In the genomic region with DNA sequence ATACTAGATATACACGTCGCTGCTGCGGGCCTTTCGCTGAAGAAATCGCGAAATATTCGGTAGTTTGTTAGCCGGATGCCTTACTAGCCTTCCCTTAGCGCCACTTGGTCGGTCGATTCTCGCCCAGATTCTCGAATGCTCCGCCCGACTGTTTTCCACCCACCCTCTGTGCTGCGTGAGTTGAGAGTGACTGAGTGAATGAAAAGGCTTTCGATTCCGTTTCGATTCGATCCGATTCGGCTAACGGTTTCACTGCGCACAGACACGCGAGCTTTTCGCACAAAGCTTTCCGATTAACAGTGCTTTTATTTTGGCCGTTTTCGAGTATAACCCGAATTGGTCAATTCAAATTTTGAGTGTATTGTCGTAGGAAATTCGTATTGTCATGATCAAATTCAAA, we compare ENCODE assay signal across 1 fruit fly cellular context.
TF ChIP-seq lines count a peak whose summit lies in the region.

A gene (minus strand): TSS at position 347 of the 400 bp plus-strand sequence.

TF ChIP-seq in whole organism, embryonic, 481 proteins besides CTCF, POLR2A, EP300 and RAD21 (continued from another document):
- peak; percentile 37; the same call in 1 of the 2 replicates for TF ChIP-seq bbx (GFP tag; IDR thresholded peaks at IDR 0.05; lab: Robert Waterston, UW; ENCODE audit: partially characterized antibody)
- TF ChIP-seq Trl (optimal IDR thresholded peaks at IDR 0.05; lab: Kevin White, UChicago) = peak in 1 of 2 experiments; percentile 23
- TF ChIP-seq Trl (GFP tag; optimal IDR thresholded peaks at IDR 0.05; lab: Kevin White, UChicago) = no peak
- no peak for TF ChIP-seq stc (GFP tag; IDR thresholded peaks at IDR 0.05; lab: Robert Waterston, UW)
- TF ChIP-seq org-1 (GFP tag; optimal IDR thresholded peaks at IDR 0.05; lab: Kevin White, UChicago) = no peak
- TF ChIP-seq Tbp (GFP tag; optimal IDR thresholded peaks at IDR 0.05; lab: Kevin White, UChicago) = no peak
- no peak for TF ChIP-seq Antp (GFP tag; optimal IDR thresholded peaks at IDR 0.05; lab: Kevin White, UChicago)
- TF ChIP-seq CG1602 (GFP tag; optimal IDR thresholded peaks at IDR 0.05; lab: Kevin White, UChicago) = no peak
- peak; percentile 41 for TF ChIP-seq CG6765 (GFP tag; optimal IDR thresholded peaks at IDR 0.05; lab: Kevin White, UChicago)
- no peak for TF ChIP-seq CG11398 (GFP tag; optimal IDR thresholded peaks at IDR 0.05; lab: Kevin White, UChicago)
- TF ChIP-seq CG7271 (tag; optimal IDR thresholded peaks at IDR 0.05; lab: Kevin White, UChicago) = no peak
- TF ChIP-seq CG12659 (GFP tag; optimal IDR thresholded peaks at IDR 0.05; lab: Kevin White, UChicago) = peak; percentile 9
- peak; percentile 23 for TF ChIP-seq pzg (GFP tag; optimal IDR thresholded peaks at IDR 0.05; lab: Kevin White, UChicago)
- TF ChIP-seq vnd (GFP tag; IDR thresholded peaks at IDR 0.05; lab: Robert Waterston, UW; ENCODE audit: partially characterized antibody) = no peak
- TF ChIP-seq Awh (GFP tag; IDR thresholded peaks at IDR 0.05; lab: Robert Waterston, UW) = 0 out of 2 replicates have a peak, but pooled peaks have one; percentile 8
- no peak for TF ChIP-seq Gug (GFP tag; IDR thresholded peaks at IDR 0.05; lab: Robert Waterston, UW)
- no peak for TF ChIP-seq cas (GFP tag; IDR thresholded peaks at IDR 0.05; lab: Robert Waterston, UW)
- TF ChIP-seq CG1603 (tag; optimal IDR thresholded peaks at IDR 0.05; lab: Kevin White, UChicago) = no peak
- no peak for TF ChIP-seq gce (GFP tag; IDR thresholded peaks at IDR 0.05; lab: Robert Waterston, UW)
- TF ChIP-seq insv (GFP tag; optimal IDR thresholded peaks at IDR 0.05; lab: Kevin White, UChicago) = no peak
- TF ChIP-seq pnt (GFP tag; optimal IDR thresholded peaks at IDR 0.05; lab: Kevin White, UChicago) = no peak
- TF ChIP-seq Kr (GFP tag; optimal IDR thresholded peaks at IDR 0.05; lab: Kevin White, UChicago) = no peak
- no peak for TF ChIP-seq TFAM (GFP tag; optimal IDR thresholded peaks at IDR 0.05; lab: Kevin White, UChicago)
- TF ChIP-seq Hmr (GFP tag; optimal IDR thresholded peaks at IDR 0.05; lab: Kevin White, UChicago) = no peak
- TF ChIP-seq emc (GFP tag; optimal IDR thresholded peaks at IDR 0.05; lab: Kevin White, UChicago) = no peak
- TF ChIP-seq sr (GFP tag; IDR thresholded peaks at IDR 0.05; lab: Robert Waterston, UW) = no peak
- TF ChIP-seq zfh1 (GFP tag; IDR thresholded peaks at IDR 0.05; lab: Robert Waterston, UW) = no peak
- peak; percentile 37 for TF ChIP-seq Dref (GFP tag; IDR thresholded peaks at IDR 0.05; lab: Robert Waterston, UW)
- TF ChIP-seq tna (GFP tag; IDR thresholded peaks at IDR 0.05; lab: Robert Waterston, UW; ENCODE audit: partially characterized antibody) = no peak
- TF ChIP-seq Xbp1 (GFP tag; optimal IDR thresholded peaks at IDR 0.05; lab: Kevin White, UChicago) = no peak
- no peak for TF ChIP-seq CG9437 (GFP tag; optimal IDR thresholded peaks at IDR 0.05; lab: Kevin White, UChicago)
- peak; percentile 37; the same call in 1 of the 2 replicates for TF ChIP-seq Rfx (GFP tag; IDR thresholded peaks at IDR 0.05; lab: Robert Waterston, UW)
- no peak for TF ChIP-seq CG15601 (tag; optimal IDR thresholded peaks at IDR 0.05; lab: Kevin White, UChicago)
- TF ChIP-seq chinmo (GFP tag; IDR thresholded peaks at IDR 0.05; lab: Robert Waterston, UW; ENCODE audit: partially characterized antibody) = 0 out of 4 replicates have a peak, but pooled peaks have one; percentile 39
- no peak for TF ChIP-seq esg (GFP tag; conservative IDR thresholded peaks at IDR 0.05; lab: Robert Waterston, UW)
- no peak for TF ChIP-seq CG7786 (GFP tag; optimal IDR thresholded peaks at IDR 0.05; lab: Kevin White, UChicago)
- TF ChIP-seq CG17912 (GFP tag; optimal IDR thresholded peaks at IDR 0.05; lab: Kevin White, UChicago) = no peak
- TF ChIP-seq ERR (GFP tag; optimal IDR thresholded peaks at IDR 0.05; lab: Kevin White, UChicago) = no peak
- no peak for TF ChIP-seq ab (GFP tag; optimal IDR thresholded peaks at IDR 0.05; lab: Kevin White, UChicago)
- TF ChIP-seq Fer1 (GFP tag; optimal IDR thresholded peaks at IDR 0.05; lab: Kevin White, UChicago) = peak; percentile 28
- no peak for TF ChIP-seq E2f2 (GFP tag; IDR thresholded peaks at IDR 0.05; lab: Robert Waterston, UW)
- no peak for TF ChIP-seq pan (optimal IDR thresholded peaks at IDR 0.05; lab: Kevin White, UChicago)
- no peak for TF ChIP-seq pan (GFP tag; optimal IDR thresholded peaks at IDR 0.05 in 1 of 2, IDR thresholded peaks at IDR 0.05 in 1 of 2)
- TF ChIP-seq bowl (GFP tag; IDR thresholded peaks at IDR 0.05; lab: Robert Waterston, UW) = no peak
- TF ChIP-seq CG34376 (GFP tag; optimal IDR thresholded peaks at IDR 0.05; lab: Kevin White, UChicago) = peak; percentile 31
- no peak for TF ChIP-seq h (optimal IDR thresholded peaks at IDR 0.05; lab: Kevin White, UChicago)
- no peak for TF ChIP-seq kni (GFP tag; optimal IDR thresholded peaks at IDR 0.05; lab: Kevin White, UChicago)
- TF ChIP-seq CG10147 (GFP tag; optimal IDR thresholded peaks at IDR 0.05; lab: Kevin White, UChicago) = no peak
- TF ChIP-seq pum (GFP tag; optimal IDR thresholded peaks at IDR 0.05; lab: Kevin White, UChicago) = no peak
- no peak for TF ChIP-seq lbe (GFP tag; optimal IDR thresholded peaks at IDR 0.05; lab: Kevin White, UChicago)
- no peak for TF ChIP-seq Max (GFP tag; optimal IDR thresholded peaks at IDR 0.05; lab: Kevin White, UChicago)
- no peak for TF ChIP-seq CG3726 (GFP tag; IDR thresholded peaks at IDR 0.05; lab: Robert Waterston, UW)
- TF ChIP-seq Mad (GFP tag; optimal IDR thresholded peaks at IDR 0.05; lab: Kevin White, UChicago) = no peak
- TF ChIP-seq amos (GFP tag; IDR thresholded peaks at IDR 0.05; lab: Robert Waterston, UW; ENCODE audit: partially characterized antibody) = peak; percentile 48; the same call in 1 of the 2 replicates
- no peak for TF ChIP-seq sisA (GFP tag; IDR thresholded peaks at IDR 0.05; lab: Robert Waterston, UW)
- TF ChIP-seq CG12299 (tag; optimal IDR thresholded peaks at IDR 0.05; lab: Kevin White, UChicago) = no peak
- TF ChIP-seq Dp (GFP tag; optimal IDR thresholded peaks at IDR 0.05; lab: Kevin White, UChicago) = no peak
- TF ChIP-seq az2 (GFP tag; optimal IDR thresholded peaks at IDR 0.05; lab: Kevin White, UChicago) = no peak
- TF ChIP-seq lab (GFP tag; optimal IDR thresholded peaks at IDR 0.05; lab: Kevin White, UChicago) = no peak
- no peak for TF ChIP-seq oc (tag; optimal IDR thresholded peaks at IDR 0.05; lab: Kevin White, UChicago)
- no peak for TF ChIP-seq Mes4 (GFP tag; optimal IDR thresholded peaks at IDR 0.05; lab: Kevin White, UChicago)
- no peak for TF ChIP-seq ken (GFP tag; IDR thresholded peaks at IDR 0.05; lab: Robert Waterston, UW)
- no peak for TF ChIP-seq CG12391 (tag; optimal IDR thresholded peaks at IDR 0.05; lab: Kevin White, UChicago)
- no peak for TF ChIP-seq Hr78 (GFP tag; optimal IDR thresholded peaks at IDR 0.05; lab: Kevin White, UChicago)
- no peak for TF ChIP-seq CG13123 (GFP tag; optimal IDR thresholded peaks at IDR 0.05; lab: Kevin White, UChicago)
- TF ChIP-seq CG31388 (GFP tag; optimal IDR thresholded peaks at IDR 0.05; lab: Kevin White, UChicago) = no peak
- peak; percentile 33; the same call in 1 of the 2 replicates for TF ChIP-seq sob (GFP tag; IDR thresholded peaks at IDR 0.05; lab: Robert Waterston, UW)
- TF ChIP-seq slbo (GFP tag; IDR thresholded peaks at IDR 0.05; lab: Robert Waterston, UW) = no peak
- TF ChIP-seq gro (GFP tag; optimal IDR thresholded peaks at IDR 0.05; lab: Kevin White, UChicago) = no peak
- no peak for TF ChIP-seq CG18764 (GFP tag; optimal IDR thresholded peaks at IDR 0.05; lab: Kevin White, UChicago)
- no peak for TF ChIP-seq Scr (GFP tag; IDR thresholded peaks at IDR 0.05; lab: Robert Waterston, UW; ENCODE audit: partially characterized antibody)
- no peak for TF ChIP-seq ci (GFP tag; IDR thresholded peaks at IDR 0.05; lab: Robert Waterston, UW)
- no peak for TF ChIP-seq sens (GFP tag; lab: Kevin White, UChicago)
- no peak for TF ChIP-seq yki (optimal IDR thresholded peaks at IDR 0.05; lab: Kevin White, UChicago)
- no peak for TF ChIP-seq CoRest (tag; optimal IDR thresholded peaks at IDR 0.05; lab: Kevin White, UChicago)
- no peak for TF ChIP-seq H15 (GFP tag; IDR thresholded peaks at IDR 0.05; lab: Robert Waterston, UW)
- TF ChIP-seq CG8359 (GFP tag; optimal IDR thresholded peaks at IDR 0.05; lab: Kevin White, UChicago; ENCODE audit: borderline replicate concordance) = no peak
- no peak for TF ChIP-seq CG16815 (GFP tag; optimal IDR thresholded peaks at IDR 0.05; lab: Kevin White, UChicago)
- TF ChIP-seq mam (GFP tag; optimal IDR thresholded peaks at IDR 0.05; lab: Kevin White, UChicago) = no peak
- no peak for TF ChIP-seq CG18619 (GFP tag; optimal IDR thresholded peaks at IDR 0.05; lab: Kevin White, UChicago)
- TF ChIP-seq Jarid2 (GFP tag; optimal IDR thresholded peaks at IDR 0.05; lab: Kevin White, UChicago) = peak; percentile 78
- TF ChIP-seq sima (GFP tag; optimal IDR thresholded peaks at IDR 0.05; lab: Kevin White, UChicago) = no peak
- TF ChIP-seq Bdp1 (GFP tag; optimal IDR thresholded peaks at IDR 0.05; lab: Kevin White, UChicago) = no peak
- TF ChIP-seq ftz-f1 (GFP tag; optimal IDR thresholded peaks at IDR 0.05; lab: Kevin White, UChicago) = peak; percentile 7
- TF ChIP-seq dysf (GFP tag; IDR thresholded peaks at IDR 0.05; lab: Robert Waterston, UW) = no peak
- TF ChIP-seq CG9797 (GFP tag; optimal IDR thresholded peaks at IDR 0.05; lab: Kevin White, UChicago) = no peak
- TF ChIP-seq gsb-n (tag; optimal IDR thresholded peaks at IDR 0.05; lab: Kevin White, UChicago) = no peak
- TF ChIP-seq Lhr (GFP tag; optimal IDR thresholded peaks at IDR 0.05; lab: Kevin White, UChicago) = no peak
- TF ChIP-seq bcd (GFP tag; optimal IDR thresholded peaks at IDR 0.05; lab: Kevin White, UChicago) = no peak
- no peak for TF ChIP-seq CG10366 (GFP tag; IDR thresholded peaks at IDR 0.05; lab: Robert Waterston, UW)
- no peak for TF ChIP-seq CG4424 (GFP tag; optimal IDR thresholded peaks at IDR 0.05; lab: Kevin White, UChicago)
- no peak for TF ChIP-seq br (optimal IDR thresholded peaks at IDR 0.05; lab: Kevin White, UChicago)
- peak; percentile 59; the same call in 1 of the 2 replicates for TF ChIP-seq Bgb (GFP tag; IDR thresholded peaks at IDR 0.05; lab: Robert Waterston, UW; ENCODE audit: partially characterized antibody)
- TF ChIP-seq CG6791 (GFP tag; IDR thresholded peaks at IDR 0.05; lab: Robert Waterston, UW; ENCODE audit: partially characterized antibody) = no peak
- no peak for TF ChIP-seq ap (GFP tag; IDR thresholded peaks at IDR 0.05; lab: Robert Waterston, UW)
- TF ChIP-seq CG9817 (tag; optimal IDR thresholded peaks at IDR 0.05; lab: Kevin White, UChicago) = no peak
- TF ChIP-seq CG14014 (GFP tag; IDR thresholded peaks at IDR 0.05; lab: Robert Waterston, UW) = 0 out of 2 replicates have a peak, but pooled peaks have one; percentile 8
- peak; percentile 6 for TF ChIP-seq CG3281 (GFP tag; optimal IDR thresholded peaks at IDR 0.05; lab: Kevin White, UChicago)
- no peak for TF ChIP-seq Side (GFP tag; optimal IDR thresholded peaks at IDR 0.05; lab: Kevin White, UChicago)
- no peak for TF ChIP-seq CG17568 (GFP tag; optimal IDR thresholded peaks at IDR 0.05; lab: Kevin White, UChicago)
- TF ChIP-seq ato (GFP tag; IDR thresholded peaks at IDR 0.05; lab: Robert Waterston, UW; ENCODE audit: partially characterized antibody) = no peak
- TF ChIP-seq CG5953 (GFP tag; IDR thresholded peaks at IDR 0.05; lab: Robert Waterston, UW) = no peak
- TF ChIP-seq CG4328 (GFP tag; optimal IDR thresholded peaks at IDR 0.05; lab: Kevin White, UChicago) = no peak
- no peak; the same call in 2 of the 3 replicates for TF ChIP-seq z (GFP tag; IDR thresholded peaks at IDR 0.05; lab: Robert Waterston, UW)
- TF ChIP-seq mirr (GFP tag; optimal IDR thresholded peaks at IDR 0.05; lab: Kevin White, UChicago) = peak; percentile 26
- TF ChIP-seq tx (GFP tag; optimal IDR thresholded peaks at IDR 0.05; lab: Kevin White, UChicago) = no peak
- TF ChIP-seq Oli (tag; optimal IDR thresholded peaks at IDR 0.05; lab: Kevin White, UChicago) = no peak
- no peak for TF ChIP-seq CG11723 (GFP tag; optimal IDR thresholded peaks at IDR 0.05; lab: Kevin White, UChicago)
- no peak for TF ChIP-seq CG12071 (GFP tag; optimal IDR thresholded peaks at IDR 0.05; lab: Kevin White, UChicago)
- TF ChIP-seq sim (GFP tag; IDR thresholded peaks at IDR 0.05; lab: Robert Waterston, UW) = no peak
- no peak for TF ChIP-seq CG4617 (GFP tag; optimal IDR thresholded peaks at IDR 0.05; lab: Kevin White, UChicago; ENCODE audit: borderline replicate concordance)
- TF ChIP-seq Poxn (GFP tag; IDR thresholded peaks at IDR 0.05; lab: Robert Waterston, UW) = no peak
- TF ChIP-seq sens-2 (GFP tag; IDR thresholded peaks at IDR 0.05; lab: Robert Waterston, UW) = no peak
- peak; percentile 84 for TF ChIP-seq Deaf1 (tag; optimal IDR thresholded peaks at IDR 0.05; lab: Kevin White, UChicago)
- no peak for TF ChIP-seq trem (tag; optimal IDR thresholded peaks at IDR 0.05; lab: Kevin White, UChicago)
- 0 out of 3 replicates have a peak, but pooled peaks have one; percentile 37 for TF ChIP-seq Dbx (GFP tag; IDR thresholded peaks at IDR 0.05; lab: Robert Waterston, UW)
- TF ChIP-seq CG11696 (GFP tag; IDR thresholded peaks at IDR 0.05; lab: Robert Waterston, UW) = no peak
- no peak for TF ChIP-seq CG11085 (GFP tag; IDR thresholded peaks at IDR 0.05; lab: Robert Waterston, UW)
- TF ChIP-seq wor (GFP tag; IDR thresholded peaks at IDR 0.05; lab: Robert Waterston, UW) = no peak
